Worm (Caenorhabditis elegans) whole organism, L4/young adult: ENCODE results near the gene K04C2.7.
A peak's percentile ranks its signal among the peaks of the same experiment; 100 is the strongest.

ENCODE experiments used
- W03F9.2 ChIP-seq: fragments of 150-350 bp; optimal IDR thresholded peaks from 2 replicates; lab custom pipeline; 2014; ENCODE audit warnings: missing biosample characterization, missing genetic modification characterization
- dao-5 ChIP-seq: sonication (generic microtip); optimal IDR thresholded peaks from 2 replicates; lab custom pipeline; 2016; ENCODE audit warnings: missing genotype, missing genetic modification characterization, moderate library complexity, missing compliant biosample characterization
- him-1 ChIP-seq: sonication (generic microtip); optimal IDR thresholded peaks from 2 replicates; lab custom pipeline; 2016; ENCODE audit warnings: missing genotype, missing genetic modification reagents, missing genetic modification characterization, missing compliant biosample characterization

Gene K04C2.7

ce11 chrIII:6872534-6873150 lies 8.3 kb upstream of the K04C2.7 start, which contains the start of gene K04C2.3:
Gene K04C2.3, plus strand, starts transcription at chrIII:6873089.
- TF ChIP-seq him-1 (tag; lab: Kevin White, UChicago) (peak; percentile 4), dao-5 (tag; lab: Kevin White, UChicago) (no peak), W03F9.2 (tag; lab: Kevin White, UChicago) (no peak)

- TF ChIP-seq dao-5 (tag; lab: Kevin White, UChicago) (no peak), him-1 (tag; lab: Kevin White, UChicago) (peak; percentile 25), W03F9.2 (tag; lab: Kevin White, UChicago) (no peak)
Measured at ce11 chrIII:6873724-6874123, 7.2 kb upstream of the K04C2.7 start.

DNA sequence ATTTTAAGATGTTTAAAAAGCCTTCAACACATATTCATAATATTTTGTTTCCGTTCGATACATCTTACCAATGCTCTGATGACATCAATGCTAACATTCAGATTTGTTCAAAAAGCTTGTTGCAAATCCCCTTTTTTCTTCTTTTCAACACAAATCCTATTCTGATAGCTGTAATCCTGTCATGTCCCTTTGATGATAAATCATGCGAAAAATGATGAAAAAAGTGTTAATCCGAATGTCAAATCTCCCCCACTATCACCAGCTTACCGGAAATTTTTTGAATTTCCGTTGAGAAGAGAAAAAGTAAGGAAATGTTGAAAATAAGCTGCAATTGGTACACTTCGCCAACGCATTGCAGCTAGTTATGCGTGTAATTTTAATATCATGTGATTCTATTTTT lies 848 bp downstream of the K04C2.7 start:
- TF ChIP-seq W03F9.2 (tag; lab: Kevin White, UChicago): no peak
- no peak for TF ChIP-seq him-1 (tag; lab: Kevin White, UChicago)
- no peak for TF ChIP-seq dao-5 (tag; lab: Kevin White, UChicago)

DNA sequence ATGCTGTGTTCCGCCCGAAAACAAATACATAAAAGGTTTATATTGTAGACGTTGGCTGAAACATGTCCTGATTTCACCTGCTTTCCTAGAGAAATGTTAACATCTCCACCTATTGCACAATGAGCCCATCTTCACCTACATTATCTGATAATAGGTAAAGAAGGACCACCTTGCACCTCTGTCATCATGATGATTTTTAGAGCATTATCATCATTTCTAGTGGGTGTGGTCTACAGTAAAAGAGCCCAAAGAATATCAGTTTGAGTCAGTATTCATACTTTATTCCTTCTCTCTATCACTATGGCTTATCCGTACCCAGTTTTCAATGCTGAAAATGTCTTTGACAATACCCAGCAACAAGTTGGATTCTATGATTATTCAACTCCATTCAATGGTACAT lies 3.3 kb downstream of the K04C2.7 start, which contains the start of gene med-2:
Gene med-2 (plus strand): TSS at position 301 of the 400 bp plus-strand sequence.
- TF ChIP-seq W03F9.2 (tag; lab: Kevin White, UChicago) (no peak), him-1 (tag; lab: Kevin White, UChicago) (no peak), dao-5 (tag; lab: Kevin White, UChicago) (no peak)

- no peak for TF ChIP-seq dao-5 (tag; lab: Kevin White, UChicago)
- no peak for TF ChIP-seq W03F9.2 (tag; lab: Kevin White, UChicago)
Measured at ce11 chrIII:6885889-6886288, 5.0 kb downstream of the K04C2.7 start.

- TF ChIP-seq dao-5 (tag; lab: Kevin White, UChicago) (peak; percentile 53), W03F9.2 (tag; lab: Kevin White, UChicago) (peak; percentile 61), him-1 (tag; lab: Kevin White, UChicago) (peak; percentile 51)
Measured at ce11 chrIII:6887574-6887973, 6.7 kb downstream of the K04C2.7 start.

ce11 chrIII:6888497-6888896 lies 7.6 kb downstream of the K04C2.7 start:
- TF ChIP-seq dao-5 (tag; lab: Kevin White, UChicago) (peak; percentile 79), W03F9.2 (tag; lab: Kevin White, UChicago) (no peak), him-1 (tag; lab: Kevin White, UChicago) (no peak)

DNA sequence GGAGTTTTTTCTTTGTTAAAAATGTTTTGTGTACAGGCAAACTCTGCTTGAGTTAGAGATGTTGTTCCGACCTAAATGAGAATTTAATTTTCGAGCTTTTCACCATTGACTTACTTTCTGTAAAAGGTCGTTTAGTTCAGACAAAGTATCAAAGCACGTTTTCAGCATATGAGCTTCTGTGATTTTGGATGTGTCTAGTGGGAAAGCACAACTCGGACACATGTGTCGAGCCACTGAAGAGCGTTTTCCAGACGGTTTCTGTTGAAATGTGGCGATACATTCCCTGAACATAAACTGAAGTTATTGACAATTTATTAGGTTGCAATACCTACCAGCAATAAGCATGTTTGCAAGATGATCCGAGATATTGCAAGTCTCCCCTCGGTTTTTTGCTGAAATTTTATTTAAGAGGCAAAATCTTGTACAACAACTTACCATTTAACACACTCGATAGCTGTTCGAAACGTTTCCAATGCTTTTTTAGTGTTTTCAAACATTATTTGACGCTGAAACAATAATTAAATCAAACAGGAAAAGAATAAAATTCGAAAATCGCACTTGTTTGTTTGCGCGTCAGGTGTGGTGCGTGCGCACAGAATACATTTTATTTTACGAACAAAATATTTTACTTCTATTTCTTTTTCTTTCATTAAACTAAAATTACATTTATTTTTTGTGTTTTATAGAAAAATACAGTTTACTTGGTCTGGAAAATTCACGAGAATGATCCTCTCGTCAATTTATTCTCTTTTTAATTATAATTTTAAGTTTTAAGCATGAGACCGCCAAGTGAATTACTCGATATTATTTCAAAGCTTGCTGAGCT lies 8.3 kb downstream of the K04C2.7 start, which contains the start of the genes brd-1 and K04C2.2:
Gene brd-1 (minus strand): TSS at position 506 of the 826 bp plus-strand sequence.
Gene K04C2.2 (plus strand): TSS at position 776 of the 826 bp plus-strand sequence.
- TF ChIP-seq W03F9.2 (tag; lab: Kevin White, UChicago) (no peak), dao-5 (tag; lab: Kevin White, UChicago) (no peak), him-1 (tag; lab: Kevin White, UChicago) (no peak)

DNA sequence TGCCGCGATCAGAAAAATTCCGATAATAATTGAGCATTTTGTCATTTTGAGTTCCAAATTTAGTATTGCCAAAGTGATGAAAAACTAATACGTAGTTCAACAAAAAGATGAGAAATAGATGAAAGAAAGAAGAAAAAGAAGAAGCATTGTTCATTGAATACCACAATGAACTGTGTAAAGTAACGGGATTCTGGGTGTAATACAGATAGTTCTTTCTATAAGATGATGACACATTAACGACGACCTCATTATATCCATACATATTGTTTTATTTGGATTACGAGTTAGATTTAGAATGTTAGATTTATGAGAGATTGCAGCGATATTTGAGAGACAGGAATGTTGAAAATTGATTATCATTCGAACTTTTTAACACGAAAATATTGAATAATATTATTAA lies 10.7 kb downstream of the K04C2.7 start, which contains the start of gene K04C2.5:
Gene K04C2.5 (minus strand): TSS at position 101 of the 400 bp plus-strand sequence.
- no peak for TF ChIP-seq dao-5 (tag; lab: Kevin White, UChicago)
- TF ChIP-seq W03F9.2 (tag; lab: Kevin White, UChicago): no peak
- TF ChIP-seq him-1 (tag; lab: Kevin White, UChicago): no peak

DNA sequence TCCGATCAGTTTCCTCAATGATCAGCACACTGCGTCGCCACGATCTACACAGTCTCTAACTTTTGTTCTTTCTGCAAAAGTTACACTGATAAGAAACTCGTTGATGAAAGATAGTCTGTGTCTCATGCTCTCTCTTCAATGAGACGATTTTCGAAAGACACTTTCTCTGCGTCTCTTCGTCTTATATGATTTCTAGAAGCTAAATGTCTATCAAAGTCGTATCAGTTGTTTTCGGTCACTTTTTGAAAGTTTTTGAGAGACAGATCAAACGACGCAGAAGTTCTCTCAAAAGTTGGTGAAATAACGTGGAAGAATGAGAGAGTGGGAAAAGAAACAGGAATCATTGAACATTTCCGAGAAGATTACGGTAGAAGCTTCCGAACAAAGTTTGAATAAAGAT lies 14.3 kb downstream of the K04C2.7 start:
- TF ChIP-seq him-1 (tag; lab: Kevin White, UChicago): no peak
- TF ChIP-seq dao-5 (tag; lab: Kevin White, UChicago): no peak
- TF ChIP-seq W03F9.2 (tag; lab: Kevin White, UChicago): peak; percentile 2

- TF ChIP-seq dao-5 (tag; lab: Kevin White, UChicago): no peak
Measured at ce11 chrIII:6895677-6896076, 14.8 kb downstream of the K04C2.7 start.

- TF ChIP-seq W03F9.2 (tag; lab: Kevin White, UChicago) (peak; percentile 58), him-1 (tag; lab: Kevin White, UChicago) (no peak)
Measured at ce11 chrIII:6897587-6898064, 16.7 kb downstream of the K04C2.7 start, which contains the start of gene T07E3.4. Gene T07E3.4, plus strand, starts transcription at chrIII:6898014.

- TF ChIP-seq him-1 (tag; lab: Kevin White, UChicago): no peak
- no peak for TF ChIP-seq dao-5 (tag; lab: Kevin White, UChicago)
- TF ChIP-seq W03F9.2 (tag; lab: Kevin White, UChicago): no peak
Measured at ce11 chrIII:6898518-6898917, 17.6 kb downstream of the K04C2.7 start.
